Worm (Caenorhabditis elegans): Measurements from ENCODE around the gene der-2.

der-2 gene

DNA sequence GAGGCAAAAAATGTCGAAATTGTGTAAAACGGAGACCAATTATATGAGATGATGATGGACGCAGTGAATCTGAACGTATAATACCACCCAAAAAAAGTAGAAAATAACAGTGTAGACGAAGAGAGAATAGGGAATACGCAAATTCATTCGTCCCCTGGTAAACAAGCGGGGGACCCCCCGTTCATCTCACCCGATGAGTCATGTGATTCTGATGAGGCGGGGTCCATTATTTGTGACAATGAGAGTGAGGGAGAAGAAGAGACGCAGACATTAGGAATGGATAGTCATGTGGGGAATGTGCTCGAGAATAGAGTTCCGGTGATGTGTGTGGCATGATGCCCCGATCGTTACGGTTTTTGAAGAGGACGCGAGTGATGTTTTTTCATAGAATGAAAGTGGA is 49.2 kb upstream of the der-2 start (continued):
- no peak for TF ChIP-seq mes-4 (tag; optimal IDR thresholded peaks at IDR 0.05)
- peak; percentile 61 for TF ChIP-seq mcd-1 (GFP tag; IDR thresholded peaks at IDR 0.05)
- peak; percentile 68 for TF ChIP-seq nfyb-1 (GFP tag; IDR thresholded peaks at IDR 0.05)
- TF ChIP-seq hmg-1.2 (GFP tag; IDR thresholded peaks at IDR 0.05): peak; percentile 68
- TF ChIP-seq snpc-1.3 (tag; optimal IDR thresholded peaks at IDR 0.05; ENCODE audit: insufficient read depth): no peak
- TF ChIP-seq tlf-1 (GFP tag; optimal IDR thresholded peaks at IDR 0.05): no peak
- TF ChIP-seq F22D6.2 (tag; optimal IDR thresholded peaks at IDR 0.05): no peak
- no peak for TF ChIP-seq lin-40 (tag; optimal IDR thresholded peaks at IDR 0.05)
- TF ChIP-seq attf-6 (GFP tag; IDR thresholded peaks at IDR 0.05): no peak
- no peak for TF ChIP-seq madf-8 (GFP tag; conservative IDR thresholded peaks at IDR 0.05)
- TF ChIP-seq let-526 (GFP tag; IDR thresholded peaks at IDR 0.05): 0 out of 2 replicates have a peak, but pooled peaks have one; percentile 46
- TF ChIP-seq hrde-1 (tag; optimal IDR thresholded peaks at IDR 0.05; ENCODE audit: borderline replicate concordance): no peak
- no peak; the same call in 1 of the 2 replicates for TF ChIP-seq cebp-1 (GFP tag; IDR thresholded peaks at IDR 0.05)
- TF ChIP-seq cebp-1 (tag; optimal IDR thresholded peaks at IDR 0.05): peak; percentile 74
- no peak for TF ChIP-seq rcor-1 (GFP tag; IDR thresholded peaks at IDR 0.05)
- no peak for TF ChIP-seq rec-8 (tag; optimal IDR thresholded peaks at IDR 0.05)
- no peak for TF ChIP-seq egl-44 (GFP tag; IDR thresholded peaks at IDR 0.05)
- no peak for TF ChIP-seq bed-1 (GFP tag; IDR thresholded peaks at IDR 0.05)
- TF ChIP-seq madf-3 (GFP tag; IDR thresholded peaks at IDR 0.05): no peak
- TF ChIP-seq unc-62 (GFP tag; optimal IDR thresholded peaks at IDR 0.05): no peak
- peak; percentile 37 for TF ChIP-seq ceh-27 (GFP tag; optimal IDR thresholded peaks at IDR 0.05)
- TF ChIP-seq pbrm-1 (GFP tag; IDR thresholded peaks at IDR 0.05): 0 out of 2 replicates have a peak, but pooled peaks have one; percentile 52
- TF ChIP-seq madf-6 (GFP tag; IDR thresholded peaks at IDR 0.05): peak; percentile 37; the same call in 1 of the 2 replicates
- no peak for TF ChIP-seq ztf-26 (tag; optimal IDR thresholded peaks at IDR 0.05)
- no peak for TF ChIP-seq ztf-25 (GFP tag; IDR thresholded peaks at IDR 0.05)

DNA sequence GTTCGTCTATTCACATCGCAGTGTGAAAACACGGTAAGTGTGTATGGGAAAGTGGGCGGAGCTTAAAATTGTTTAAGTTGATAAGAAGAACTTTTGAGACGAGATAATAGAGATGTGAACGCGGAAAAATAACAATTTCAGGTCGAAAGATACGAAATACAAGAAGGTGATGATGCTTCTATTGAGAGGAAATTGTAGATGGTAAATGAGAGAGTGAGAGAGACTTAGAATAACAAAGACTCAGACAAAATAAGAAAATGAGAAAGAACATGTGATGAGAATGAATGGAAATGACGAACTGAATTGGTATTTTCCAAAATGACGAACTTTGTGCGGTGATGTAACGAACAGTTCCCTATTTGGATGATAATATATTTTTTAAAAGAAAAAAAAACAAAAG is 48.2 kb upstream of the der-2 start:
- TF ChIP-seq lsy-27 (tag; optimal IDR thresholded peaks at IDR 0.05; ENCODE audit: borderline replicate concordance, insufficient read depth): no peak
- peak; percentile 36 for TF ChIP-seq ama-1 (optimal IDR thresholded peaks at IDR 0.05)
- TF ChIP-seq ama-1 (GFP tag; optimal IDR thresholded peaks at IDR 0.05): no peak
- TF ChIP-seq T26A5.8 (tag; optimal IDR thresholded peaks at IDR 0.05): no peak
- TF ChIP-seq nhr-27 (tag; optimal IDR thresholded peaks at IDR 0.05): no peak
- TF ChIP-seq lin-26 (GFP tag; IDR thresholded peaks at IDR 0.05): no peak
- no peak for TF ChIP-seq madf-10 (tag; optimal IDR thresholded peaks at IDR 0.05)
- no peak for TF ChIP-seq mxl-1 (tag; optimal IDR thresholded peaks at IDR 0.05)
- TF ChIP-seq die-1 (tag; optimal IDR thresholded peaks at IDR 0.05): no peak
- TF ChIP-seq ztf-25 (GFP tag; IDR thresholded peaks at IDR 0.05): no peak
- TF ChIP-seq nhr-80 (tag; optimal IDR thresholded peaks at IDR 0.05): peak; percentile 22
- no peak for TF ChIP-seq rpc-1 (optimal IDR thresholded peaks at IDR 0.05)
- TF ChIP-seq rpc-1 (tag; optimal IDR thresholded peaks at IDR 0.05): no peak
- no peak for TF ChIP-seq hlh-12 (tag; optimal IDR thresholded peaks at IDR 0.05)
- TF ChIP-seq bed-2 (GFP tag; IDR thresholded peaks at IDR 0.05): no peak
- no peak for TF ChIP-seq nhr-120 (GFP tag; IDR thresholded peaks at IDR 0.05)
- no peak for TF ChIP-seq F23B12.7 (tag; optimal IDR thresholded peaks at IDR 0.05; ENCODE audit: insufficient read depth)
- no peak for TF ChIP-seq zfh-2 (GFP tag; conservative IDR thresholded peaks at IDR 0.05)
- TF ChIP-seq dpl-1 (GFP tag; optimal IDR thresholded peaks at IDR 0.05): no peak
- TF ChIP-seq hlh-26 (GFP tag; conservative IDR thresholded peaks at IDR 0.05): no peak
- peak; percentile 36 for TF ChIP-seq somi-1 (GFP tag; optimal IDR thresholded peaks at IDR 0.05)
- TF ChIP-seq F55B11.4 (tag; optimal IDR thresholded peaks at IDR 0.05; ENCODE audit: borderline replicate concordance, insufficient read depth): no peak
- TF ChIP-seq cebp-2 (GFP tag; IDR thresholded peaks at IDR 0.05): no peak
